Fruit fly (Drosophila melanogaster): ENCODE measurements around the gene Xrcc2.
A peak's percentile ranks its signal among the peaks of the same experiment; 100 is the strongest.

The Xrcc2 gene

dm6 chrX:18506639-18507528 lies 7.0 kb downstream of the Xrcc2 start (continued):
- peak; percentile 78 for TF ChIP-seq Atf-2 (GFP tag; optimal IDR thresholded peaks at IDR 0.05)
- TF ChIP-seq bcd (GFP tag; optimal IDR thresholded peaks at IDR 0.05): peak; percentile 77
- TF ChIP-seq CG12071 (GFP tag; optimal IDR thresholded peaks at IDR 0.05): peak; percentile 80
- TF ChIP-seq Mad (GFP tag; optimal IDR thresholded peaks at IDR 0.05): peak; percentile 59
- peak; percentile 54; the same call in 1 of the 3 replicates for TF ChIP-seq CG3726 (GFP tag; IDR thresholded peaks at IDR 0.05)
- peak; percentile 69 for TF ChIP-seq wdn (GFP tag; IDR thresholded peaks at IDR 0.05)
- TF ChIP-seq chm (GFP tag; IDR thresholded peaks at IDR 0.05): peak; percentile 89
- peak; percentile 67 for TF ChIP-seq Fer3 (tag; optimal IDR thresholded peaks at IDR 0.05)
- TF ChIP-seq croc (GFP tag; conservative IDR thresholded peaks at IDR 0.05): peak; percentile 51; the same call in 2 of the 3 replicates
- TF ChIP-seq lov (optimal IDR thresholded peaks at IDR 0.05): no peak
- peak; percentile 87 for TF ChIP-seq lov (GFP tag; IDR thresholded peaks at IDR 0.05)
- TF ChIP-seq Spps (tag; optimal IDR thresholded peaks at IDR 0.05): peak; percentile 62
- TF ChIP-seq hkb (optimal IDR thresholded peaks at IDR 0.05): no peak
- TF ChIP-seq hkb (GFP tag; IDR thresholded peaks at IDR 0.05): peak; percentile 95
- peak; percentile 39 for TF ChIP-seq trem (tag; optimal IDR thresholded peaks at IDR 0.05)
- TF ChIP-seq CG7745 (tag; optimal IDR thresholded peaks at IDR 0.05): no peak
- no peak for TF ChIP-seq Bgb (GFP tag; IDR thresholded peaks at IDR 0.05; ENCODE audit: partially characterized antibody)
- peak; percentile 63 for TF ChIP-seq grau (tag; optimal IDR thresholded peaks at IDR 0.05)
- TF ChIP-seq Hr51 (GFP tag; optimal IDR thresholded peaks at IDR 0.05): peak; percentile 27 to 78
- peak; percentile 49 for TF ChIP-seq gsb-n (tag; optimal IDR thresholded peaks at IDR 0.05)
- TF ChIP-seq prd (optimal IDR thresholded peaks at IDR 0.05): no peak
- TF ChIP-seq prd (GFP tag; IDR thresholded peaks at IDR 0.05): peak; percentile 81
- no peak for TF ChIP-seq sna (GFP tag; IDR thresholded peaks at IDR 0.05; ENCODE audit: partially characterized antibody)
- no peak for TF ChIP-seq fd3F (GFP tag; optimal IDR thresholded peaks at IDR 0.05)
- peak; percentile 85 for TF ChIP-seq so (GFP tag; IDR thresholded peaks at IDR 0.05)
- TF ChIP-seq Gug (GFP tag; IDR thresholded peaks at IDR 0.05): peak; percentile 71; the same call in 3 of the 4 replicates
- TF ChIP-seq CG30431 (GFP tag; optimal IDR thresholded peaks at IDR 0.05): peak; percentile 60
- TF ChIP-seq Dad (GFP tag; optimal IDR thresholded peaks at IDR 0.05): peak; percentile 44
- peak; percentile 87 for TF ChIP-seq CG1603 (tag; optimal IDR thresholded peaks at IDR 0.05)
- peak; percentile 52; the same call in 1 of the 2 replicates for TF ChIP-seq ro (GFP tag; IDR thresholded peaks at IDR 0.05)
- peak; percentile 74 for TF ChIP-seq CG16779 (GFP tag; IDR thresholded peaks at IDR 0.05)
- peak; percentile 46 for TF ChIP-seq fu2 (GFP tag; optimal IDR thresholded peaks at IDR 0.05)
- TF ChIP-seq corto (GFP tag; optimal IDR thresholded peaks at IDR 0.05): peak; percentile 34
- TF ChIP-seq lmd (GFP tag; IDR thresholded peaks at IDR 0.05): peak; percentile 71
- no peak for TF ChIP-seq Asciz (GFP tag; optimal IDR thresholded peaks at IDR 0.05)
- peak; percentile 83 for TF ChIP-seq CG6813 (GFP tag; optimal IDR thresholded peaks at IDR 0.05)
- peak; percentile 79 for TF ChIP-seq Rx (GFP tag; IDR thresholded peaks at IDR 0.05)
- TF ChIP-seq CG18764 (GFP tag; optimal IDR thresholded peaks at IDR 0.05): peak; percentile 80
- peak; percentile 71; the same call in 2 of the 3 replicates for TF ChIP-seq Optix (GFP tag; IDR thresholded peaks at IDR 0.05)
- peak; percentile 88 for TF ChIP-seq otp (GFP tag; IDR thresholded peaks at IDR 0.05)
- TF ChIP-seq Ssrp (tag; optimal IDR thresholded peaks at IDR 0.05): peak; percentile 62
- peak; percentile 10 for TF ChIP-seq nerfin-1 (tag; optimal IDR thresholded peaks at IDR 0.05)
- TF ChIP-seq ash1 (GFP tag; optimal IDR thresholded peaks at IDR 0.05): no peak
- TF ChIP-seq HLHmδ (GFP tag; optimal IDR thresholded peaks at IDR 0.05): no peak
- peak; percentile 83 for TF ChIP-seq cg (GFP tag; optimal IDR thresholded peaks at IDR 0.05)
- TF ChIP-seq nau (GFP tag; optimal IDR thresholded peaks at IDR 0.05): peak; percentile 75
- peak; percentile 43; the same call in 1 of the 2 replicates for TF ChIP-seq CG7372 (GFP tag; IDR thresholded peaks at IDR 0.05)
- peak; percentile 46; the same call in 1 of the 2 replicates for TF ChIP-seq CG3847 (GFP tag; IDR thresholded peaks at IDR 0.05)
- peak; percentile 56 for TF ChIP-seq D19B (GFP tag; optimal IDR thresholded peaks at IDR 0.05)

Data from whole organism, embryonic.